Fruit fly (Drosophila melanogaster) whole organism, adult: Measurements from ENCODE around the gene CG42465.

Experiments
- CG11617 ChIP-seq: fragments of 200-800 bp; sonication (Bioruptor generic); optimal IDR thresholded peaks from 2 replicates; lab custom pipeline; 2017; ENCODE audit warnings: mild to moderate bottlenecking, missing biosample characterization, missing genetic modification reagents, missing genetic modification characterization
- CG1620 ChIP-seq: fragments of 200-800 bp; sonication (Bioruptor generic); optimal IDR thresholded peaks from 2 replicates; lab custom pipeline; 2016; ENCODE audit warnings: missing biosample characterization, missing genetic modification characterization
- CG33017 ChIP-seq: fragments of 200-800 bp; sonication (Bioruptor generic); optimal IDR thresholded peaks from 2 replicates; lab custom pipeline; 2018; ENCODE audit warnings: missing biosample characterization, mild to moderate bottlenecking, missing genetic modification characterization, moderate library complexity
- CG7101 ChIP-seq: fragments of 200-800 bp; sonication (Bioruptor generic); optimal IDR thresholded peaks from 2 replicates; lab custom pipeline; 2018; ENCODE audit warnings: missing biosample characterization, mild to moderate bottlenecking, missing genetic modification characterization, moderate library complexity
- cnc ChIP-seq, 2 experiments: fragments of >200 bp; optimal IDR thresholded peaks; 2 replicates each; lab custom pipeline; 2017
- pad ChIP-seq: fragments of 200-800 bp; sonication (Bioruptor generic); optimal IDR thresholded peaks from 3 replicates; lab custom pipeline; 2017; ENCODE audit warnings: missing biosample characterization, missing genetic modification characterization, mild to moderate bottlenecking, moderate library complexity, missing genetic modification reagents

DNA sequence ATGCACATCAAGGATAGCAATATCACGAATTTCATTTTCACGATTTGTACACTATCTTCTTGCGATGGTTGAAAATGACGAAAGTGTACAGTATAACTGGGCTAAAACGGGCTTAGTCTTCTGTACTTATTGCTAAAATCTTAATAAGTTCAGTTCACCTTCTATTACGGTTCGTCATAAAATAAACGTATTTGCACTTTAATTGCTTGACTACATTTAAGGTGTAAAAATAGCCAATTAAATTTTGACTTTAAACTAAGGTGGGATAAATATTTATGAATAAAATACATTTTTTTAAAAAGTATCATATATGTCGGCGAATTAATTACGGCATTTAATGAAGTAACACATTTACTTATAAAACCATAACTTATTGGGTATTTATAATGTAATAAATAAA lies 30.3 kb upstream of the CG42465 start, which contains the start of gene Sfp24Bb:
- TF ChIP-seq pad (GFP tag; lab: Kevin White, UChicago) (no peak), cnc (optimal IDR thresholded peaks at IDR 0.05; lab: Kevin White, UChicago) (no peak), CG7101 (no peak), CG33017 (tag; lab: Kevin White, UChicago) (no peak), CG11617 (no peak), CG1620 (GFP tag; lab: Kevin White, UChicago) (no peak)
